Worm (Caenorhabditis elegans) whole organism, L4 larva: ENCODE results near the gene ZK662.6.

ENCODE experiments used
- D1046.2 ChIP-seq: fragments of 200-800 bp; sonication (Bioruptor generic); IDR thresholded peaks from 2 replicates; pipeline ENCODE4 v1.3.6; 2022; ENCODE audit warnings: missing genetic modification characterization, missing compliant biosample characterization
- F26F4.8 ChIP-seq: fragments of 200-800 bp; sonication (Bioruptor generic); conservative IDR thresholded peaks from 2 replicates; pipeline ENCODE4 v1.3.6; 2022; ENCODE audit warnings: missing genetic modification characterization, missing compliant biosample characterization
- Y5F2A.4 ChIP-seq: fragments of 200-800 bp; sonication (Bioruptor generic); optimal IDR thresholded peaks from 2 replicates; lab custom pipeline; 2018; ENCODE audit warnings: mild to moderate bottlenecking, missing genetic modification characterization, missing compliant biosample characterization
- Y75B8A.6 ChIP-seq: fragments of 200-800 bp; sonication (Bioruptor generic); IDR thresholded peaks from 2 replicates; pipeline ENCODE4 v1.3.6; 2022; ENCODE audit warnings: missing genetic modification reagents, missing genetic modification characterization, missing compliant biosample characterization
- attf-4 ChIP-seq: sonication (generic microtip); optimal IDR thresholded peaks from 3 replicates; lab custom pipeline; 2017; ENCODE audit warnings: missing biosample characterization, missing genetic modification characterization
- ceh-62 ChIP-seq: sonication (generic microtip); optimal IDR thresholded peaks from 2 replicates; lab custom pipeline; 2017; ENCODE audit warnings: missing biosample characterization, missing genetic modification characterization
- daf-8 ChIP-seq: fragments of 200-800 bp; sonication (Bioruptor generic); IDR thresholded peaks from 2 replicates; pipeline ENCODE4 v1.3.6; 2022; ENCODE audit warnings: missing genetic modification characterization, missing compliant biosample characterization
- dmd-8 ChIP-seq: fragments of 200-800 bp; sonication (Bioruptor generic); IDR thresholded peaks from 2 replicates; pipeline ENCODE4 v1.3.6; 2022; ENCODE audit warnings: missing genetic modification characterization, missing compliant biosample characterization
- dmd-9 ChIP-seq: fragments of 200-800 bp; sonication (Bioruptor generic); IDR thresholded peaks from 2 replicates; pipeline ENCODE4 v1.3.6; 2022; ENCODE audit warnings: missing genetic modification reagents, missing genetic modification characterization, missing compliant biosample characterization
- dpl-1 ChIP-seq: fragments of 150-350 bp; optimal IDR thresholded peaks from 2 replicates; lab custom pipeline; 2014; ENCODE audit warnings: missing biosample characterization, missing genetic modification reagents, missing genetic modification characterization
- egl-43 ChIP-seq: fragments of 200-800 bp; sonication (Bioruptor generic); IDR thresholded peaks from 2 replicates; pipeline ENCODE4 v1.3.6; 2022; ENCODE audit warnings: missing genetic modification reagents, missing genetic modification characterization, missing compliant biosample characterization
- hmg-1.1 ChIP-seq: fragments of 200-800 bp; sonication (Bioruptor generic); IDR thresholded peaks from 2 replicates; pipeline ENCODE4 v1.3.6; 2022; ENCODE audit warnings: missing genetic modification reagents, missing genetic modification characterization, missing compliant biosample characterization
- lin-1 ChIP-seq: fragments of 200-800 bp; sonication (Bioruptor generic); IDR thresholded peaks from 2 replicates; pipeline ENCODE4 v1.3.6; 2022; ENCODE audit warnings: missing genetic modification reagents, missing genetic modification characterization, missing compliant biosample characterization
- lin-29 ChIP-seq: fragments of 200-800 bp; sonication (Bioruptor generic); IDR thresholded peaks from 2 replicates; pipeline ENCODE4 v1.3.6; 2022; ENCODE audit warnings: missing genetic modification reagents, missing genetic modification characterization, missing compliant biosample characterization
- lin-39 ChIP-seq: fragments of 150-350 bp; optimal IDR thresholded peaks from 2 replicates; lab custom pipeline; 2014; ENCODE audit warnings: missing biosample characterization, missing genetic modification reagents, missing genetic modification characterization
- lir-3 ChIP-seq: sonication (generic microtip); optimal IDR thresholded peaks from 2 replicates; lab custom pipeline; 2016; ENCODE audit warnings: mild to moderate bottlenecking, missing genetic modification characterization, missing compliant biosample characterization
- mdl-1 ChIP-seq, 2 experiments: fragments of 150-350 bp in 1 of 2; sonication (generic microtip) in 1 of 2; optimal IDR thresholded peaks; 2 replicates each; lab custom pipeline; 2014 to 2017; ENCODE audit warnings: missing biosample characterization in 2 of 2, missing genetic modification characterization in 2 of 2
- mes-2 ChIP-seq: sonication (generic microtip); optimal IDR thresholded peaks from 2 replicates; lab custom pipeline; 2016; ENCODE audit warnings: missing genotype, mild to moderate bottlenecking, missing genetic modification characterization, missing compliant biosample characterization; ENCODE audit not compliant: poor library complexity, severe bottlenecking
- mxl-3 ChIP-seq: fragments of 200-800 bp; sonication (Bioruptor generic); optimal IDR thresholded peaks from 2 replicates; lab custom pipeline; 2018; ENCODE audit warnings: mild to moderate bottlenecking, missing genetic modification characterization, missing compliant biosample characterization
- nhr-111 ChIP-seq: fragments of 200-800 bp; sonication (Bioruptor generic); optimal IDR thresholded peaks from 2 replicates; lab custom pipeline; 2018; ENCODE audit warnings: mild to moderate bottlenecking, missing genetic modification characterization, missing compliant biosample characterization
- nhr-42 ChIP-seq: fragments of 200-800 bp; sonication (Bioruptor generic); IDR thresholded peaks from 2 replicates; pipeline ENCODE4 v1.3.6; 2022; ENCODE audit warnings: missing genetic modification characterization, missing compliant biosample characterization
- pha-4 ChIP-seq, 2 experiments: fragments of 150-350 bp in 1 of 2; fragments of 200-800 bp in 1 of 2; sonication (Bioruptor generic) in 1 of 2; IDR thresholded peaks in 1 of 2; optimal IDR thresholded peaks in 1 of 2; 2 replicates each; pipeline versions ENCODE4 v1.3.6 to Lab custom; 2014 to 2022; ENCODE audit warnings: missing genetic modification characterization in 2 of 2, missing genetic modification reagents in 2 of 2, missing biosample characterization in 1 of 2, missing compliant biosample characterization in 1 of 2
- set-16 ChIP-seq: fragments of 200-800 bp; sonication (Bioruptor generic); IDR thresholded peaks from 2 replicates; pipeline ENCODE4 v1.3.6; 2022; ENCODE audit warnings: missing genetic modification reagents, missing genetic modification characterization, missing compliant biosample characterization
- skn-1 ChIP-seq: fragments of 150-350 bp; optimal IDR thresholded peaks from 2 replicates; lab custom pipeline; 2014; ENCODE audit warnings: missing biosample characterization, missing genetic modification characterization
- spr-1 ChIP-seq: sonication (generic microtip); optimal IDR thresholded peaks from 2 replicates; lab custom pipeline; 2016; ENCODE audit warnings: mild to moderate bottlenecking, missing genetic modification characterization, missing compliant biosample characterization
- spr-3 ChIP-seq: fragments of 200-800 bp; sonication (Bioruptor generic); optimal IDR thresholded peaks from 2 replicates; lab custom pipeline; 2018; ENCODE audit warnings: mild to moderate bottlenecking, missing genetic modification characterization, missing compliant biosample characterization
- unc-130 ChIP-seq: sonication (generic microtip); optimal IDR thresholded peaks from 2 replicates; lab custom pipeline; 2016; ENCODE audit warnings: missing genetic modification reagents, missing genetic modification characterization, missing compliant biosample characterization
- unc-62 ChIP-seq, 3 experiments: fragments of 150-350 bp in 1 of 3; sonication (generic microtip); optimal IDR thresholded peaks in 2 of 3; peaks in 1 of 3; 1 replicate in 1 of 3; 2 replicates in 2 of 3; lab custom pipeline; 2014 to 2017; ENCODE audit warnings: missing biosample characterization in 3 of 3, missing genetic modification characterization in 3 of 3, missing genetic modification reagents in 3 of 3, missing genotype in 1 of 3
- vab-7 ChIP-seq: fragments of 200-800 bp; sonication (Bioruptor generic); IDR thresholded peaks from 2 replicates; pipeline ENCODE4 v1.3.6; 2022; ENCODE audit warnings: missing genetic modification reagents, missing genetic modification characterization, missing compliant biosample characterization
- zfp-3 ChIP-seq: fragments of 200-800 bp; sonication (Bioruptor generic); conservative IDR thresholded peaks from 2 replicates; pipeline ENCODE4 v1.3.6; 2022; ENCODE audit warnings: missing genetic modification reagents, missing genetic modification characterization, missing compliant biosample characterization
- ztf-11 ChIP-seq: fragments of 150-350 bp; optimal IDR thresholded peaks from 2 replicates; lab custom pipeline; 2014; ENCODE audit warnings: missing biosample characterization, missing genetic modification characterization

ZK662.6 gene

ce11 chrX:15724994-15725393, 6.6 kb downstream of the ZK662.6 start (continued):
- TF ChIP-seq pha-4 (GFP tag; IDR thresholded peaks at IDR 0.05; lab: Robert Waterston, UW) (no peak), pha-4 (tag; optimal IDR thresholded peaks at IDR 0.05; lab: Kevin White, UChicago) (no peak), ztf-11 (tag; lab: Kevin White, UChicago) (no peak), attf-4 (tag; lab: Kevin White, UChicago) (no peak), lin-1 (GFP tag; lab: Robert Waterston, UW) (no peak), lin-39 (tag; lab: Kevin White, UChicago) (no peak), mxl-3 (GFP tag; lab: Kevin White, UChicago) (peak; percentile 29), zfp-3 (GFP tag; lab: Robert Waterston, UW) (no peak), nhr-42 (no peak), skn-1 (tag; lab: Kevin White, UChicago) (no peak), D1046.2 (GFP tag; lab: Robert Waterston, UW) (no peak)
- TF ChIP-seq, all 104 proteins: peak for 16

ce11 chrX:15725566-15726173, 7.2 kb downstream of the ZK662.6 start, which contains the start of gene lin-15B:
Gene lin-15B, plus strand, starts transcription at chrX:15726123.
- TF ChIP-seq lin-29: no peak
- 0 out of 2 replicates have a peak, but pooled peaks have one; percentile 13 for TF ChIP-seq dmd-9 (GFP tag; lab: Robert Waterston, UW)
- TF ChIP-seq spr-1 (tag; lab: Kevin White, UChicago): no peak
- TF ChIP-seq zfp-3 (GFP tag; lab: Robert Waterston, UW): no peak
- TF ChIP-seq egl-43 (GFP tag; lab: Robert Waterston, UW): peak; percentile 13; the same call in 1 of the 2 replicates
- TF ChIP-seq set-16 (GFP tag; lab: Robert Waterston, UW): peak; percentile 34; the same call in 1 of the 2 replicates
- no peak for TF ChIP-seq nhr-42
- no peak for TF ChIP-seq mxl-3 (GFP tag; lab: Kevin White, UChicago)
- TF ChIP-seq pha-4 (GFP tag; IDR thresholded peaks at IDR 0.05; lab: Robert Waterston, UW): no peak
- TF ChIP-seq pha-4 (tag; optimal IDR thresholded peaks at IDR 0.05; lab: Kevin White, UChicago): no peak
- no peak for TF ChIP-seq mes-2 (tag; lab: Kevin White, UChicago)
- TF ChIP-seq hmg-1.1 (GFP tag; lab: Robert Waterston, UW): peak; percentile 19; the same call in 1 of the 2 replicates
- no peak for TF ChIP-seq ceh-62 (tag; lab: Kevin White, UChicago)
- TF ChIP-seq unc-130 (GFP tag; lab: Kevin White, UChicago): no peak
- no peak for TF ChIP-seq lir-3
- no peak for TF ChIP-seq dpl-1 (GFP tag; lab: Kevin White, UChicago)
- TF ChIP-seq nhr-111 (GFP tag; lab: Kevin White, UChicago): no peak

ce11 chrX:15730342-15730741, 11.9 kb downstream of the ZK662.6 start:
- peak in 1 of 2 experiments; percentile 96 for TF ChIP-seq unc-62 (GFP tag; optimal IDR thresholded peaks at IDR 0.05 in 1 of 2; lab: Kevin White, UChicago)
- no peak for TF ChIP-seq unc-62 (tag; optimal IDR thresholded peaks at IDR 0.05; lab: Kevin White, UChicago)
- no peak for TF ChIP-seq Y75B8A.6 (GFP tag; lab: Robert Waterston, UW)

- TF ChIP-seq vab-7 (GFP tag; lab: Robert Waterston, UW) (no peak), Y5F2A.4 (GFP tag; lab: Kevin White, UChicago) (no peak), daf-8 (GFP tag; lab: Robert Waterston, UW) (no peak), dmd-8 (no peak), lin-1 (GFP tag; lab: Robert Waterston, UW) (no peak), F26F4.8 (no peak), spr-3 (GFP tag; lab: Kevin White, UChicago) (no peak), mdl-1 (tag; optimal IDR thresholded peaks at IDR 0.05; lab: Kevin White, UChicago) (no peak)
Observed at ce11 chrX:15731668-15732067, 13.2 kb downstream of the ZK662.6 start, which contains the start of gene lin-15A. Gene lin-15A, plus strand, starts transcription at chrX:15731968.
